Fruit fly (Drosophila melanogaster): Measurements from ENCODE around the gene CG15822.
A peak's percentile ranks its signal among the peaks of the same experiment; 100 is the strongest.

Gene CG15822

dm6 chr3L:2163608-2164007 is at the start of gene CG15822:
Gene CG15822, minus strand, starts transcription at chr3L:2163863.
- TF ChIP-seq chinmo (GFP tag; IDR thresholded peaks at IDR 0.05; ENCODE audit: partially characterized antibody) = peak; percentile 71; the same call in 1 of the 4 replicates
- 0 out of 3 replicates have a peak, but pooled peaks have one; percentile 40 for TF ChIP-seq ci (GFP tag; IDR thresholded peaks at IDR 0.05)
- no peak for TF ChIP-seq Antp (GFP tag; optimal IDR thresholded peaks at IDR 0.05)
- TF ChIP-seq zen2 (GFP tag; IDR thresholded peaks at IDR 0.05; ENCODE audit: partially characterized antibody) = 0 out of 3 replicates have a peak, but pooled peaks have one; percentile 28
- 0 out of 2 replicates have a peak, but pooled peaks have one; percentile 34 for TF ChIP-seq bbx (GFP tag; IDR thresholded peaks at IDR 0.05; ENCODE audit: partially characterized antibody)
- TF ChIP-seq Med (GFP tag) = peak; percentile 63
- peak; percentile 5 for TF ChIP-seq ftz-f1 (GFP tag; optimal IDR thresholded peaks at IDR 0.05)
- TF ChIP-seq unc-4 (GFP tag; IDR thresholded peaks at IDR 0.05; ENCODE audit: partially characterized antibody) = no peak
- TF ChIP-seq CG4617 (GFP tag; optimal IDR thresholded peaks at IDR 0.05; ENCODE audit: borderline replicate concordance) = no peak
- peak; percentile 11 for TF ChIP-seq CG12769 (tag; optimal IDR thresholded peaks at IDR 0.05)
- TF ChIP-seq NfI (GFP tag; optimal IDR thresholded peaks at IDR 0.05) = no peak
- no peak for TF ChIP-seq CG4360 (GFP tag; IDR thresholded peaks at IDR 0.05)
- peak; percentile 32; the same call in 1 of the 3 replicates for TF ChIP-seq Opbp (GFP tag; IDR thresholded peaks at IDR 0.05; ENCODE audit: partially characterized antibody)
- TF ChIP-seq rib (GFP tag; IDR thresholded peaks at IDR 0.05) = peak; percentile 51; the same call in 1 of the 2 replicates
- no peak for TF ChIP-seq CG8290 (GFP tag; optimal IDR thresholded peaks at IDR 0.05)
- peak in 1 of 2 experiments; percentile 19 for TF ChIP-seq CG8290 (tag; optimal IDR thresholded peaks at IDR 0.05)
- peak; percentile 33; the same call in 1 of the 2 replicates for TF ChIP-seq CG13287 (GFP tag; IDR thresholded peaks at IDR 0.05; ENCODE audit: partially characterized antibody)
- TF ChIP-seq Blimp-1 (GFP tag; optimal IDR thresholded peaks at IDR 0.05) = no peak
- peak; percentile 33; the same call in 1 of the 2 replicates for TF ChIP-seq vvl (GFP tag; IDR thresholded peaks at IDR 0.05)
- peak; percentile 8; the same call in 1 of the 2 replicates for TF ChIP-seq Ptx1 (GFP tag; IDR thresholded peaks at IDR 0.05)
- TF ChIP-seq crol (GFP tag; IDR thresholded peaks at IDR 0.05) = 0 out of 2 replicates have a peak, but pooled peaks have one; percentile 9
- peak; percentile 27 for TF ChIP-seq pros (GFP tag; optimal IDR thresholded peaks at IDR 0.05)
- TF ChIP-seq Hr78 (GFP tag; optimal IDR thresholded peaks at IDR 0.05) = peak in 1 of 2 experiments; percentile 37
- peak; percentile 96 for TF ChIP-seq grn (GFP tag; optimal IDR thresholded peaks at IDR 0.05)
- peak; percentile 99 for TF ChIP-seq CG5180 (GFP tag; optimal IDR thresholded peaks at IDR 0.05)
- peak; percentile 54 for TF ChIP-seq sd (tag; optimal IDR thresholded peaks at IDR 0.05)
- TF ChIP-seq Jarid2 (GFP tag; optimal IDR thresholded peaks at IDR 0.05) = peak; percentile 89

DNA sequence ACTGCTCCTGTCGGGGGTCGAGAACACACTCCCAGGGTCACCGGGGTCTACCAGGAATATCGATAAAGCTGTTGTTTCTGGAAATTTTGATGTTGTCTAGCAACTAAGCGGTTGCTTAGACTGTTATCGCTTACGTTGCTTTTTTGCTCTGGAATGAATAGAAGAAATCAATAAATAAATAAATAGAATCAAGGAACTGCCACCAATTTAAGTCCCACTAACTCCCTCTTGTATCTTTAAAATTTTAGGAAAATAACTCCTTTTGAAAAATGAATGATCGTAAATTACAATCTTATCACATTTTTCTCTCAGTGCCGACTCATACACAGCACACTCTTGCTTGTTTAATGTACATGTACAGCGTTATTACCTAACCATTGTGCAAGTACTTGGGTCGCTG is 48.7 kb upstream of the CG15822 start, which contains the start of gene CG15878:
TSS of gene CG15878 (minus strand) at position 101 of the 400 bp plus-strand sequence.
- TF ChIP-seq fd64A (GFP tag; optimal IDR thresholded peaks at IDR 0.05) (no peak), CG17328 (GFP tag; IDR thresholded peaks at IDR 0.05) (no peak), CG1647 (GFP tag; optimal IDR thresholded peaks at IDR 0.05) (no peak), Optix (GFP tag; IDR thresholded peaks at IDR 0.05) (no peak), CG4360 (GFP tag; IDR thresholded peaks at IDR 0.05) (no peak), H2.0 (GFP tag; IDR thresholded peaks at IDR 0.05) (no peak), CG4328 (GFP tag; optimal IDR thresholded peaks at IDR 0.05) (no peak)

DNA sequence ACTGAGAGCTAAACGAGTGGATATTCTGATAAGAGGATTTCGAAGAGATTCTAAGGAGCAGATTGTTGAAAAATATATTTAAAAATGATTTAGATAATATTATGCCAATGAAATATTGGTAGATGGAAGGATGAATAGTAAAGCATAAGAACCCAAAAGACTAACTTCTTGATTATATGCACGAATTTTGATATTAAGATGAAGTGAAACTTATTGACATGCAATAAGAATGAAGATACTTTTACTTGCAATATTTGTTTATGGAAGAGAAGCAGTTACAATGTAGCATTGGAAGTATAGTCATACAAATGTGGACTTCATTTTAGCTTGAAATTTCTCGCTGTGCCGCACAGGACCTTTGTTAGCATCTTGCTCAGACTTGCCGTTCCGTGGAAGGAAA is 33.0 kb upstream of the CG15822 start, which contains the start of gene CG8960:
TSS of gene CG8960 (plus strand) at position 301 of the 400 bp plus-strand sequence.
- TF ChIP-seq ci (GFP tag; IDR thresholded peaks at IDR 0.05) (no peak), Elba2 (GFP tag; optimal IDR thresholded peaks at IDR 0.05) (peak; percentile 50), Nf-YB (GFP tag; optimal IDR thresholded peaks at IDR 0.05) (no peak)

Data from whole organism, embryonic.